Fruit fly (Drosophila melanogaster) whole organism: ENCODE measurements around the gene CG8578.

Experiments
- CG8478 ChIP-seq: fragments of >200 bp; optimal IDR thresholded peaks from 2 replicates; lab custom pipeline; 2018; ENCODE audit warnings: inconsistent platforms
- Dll ChIP-seq: fragments of >200 bp; optimal IDR thresholded peaks from 2 replicates; lab custom pipeline; 2017
- EcR ChIP-seq, 2 experiments: fragments of >200 bp; optimal IDR thresholded peaks; 2 replicates each; lab custom pipeline; 2017; ENCODE audit warnings: missing biosample characterization in 2 of 2, missing genetic modification characterization in 2 of 2, missing genetic modification reagents in 2 of 2
- pan ChIP-seq: fragments of >200 bp; optimal IDR thresholded peaks from 2 replicates; lab custom pipeline; 2017
- psq ChIP-seq: fragments of >200 bp; optimal IDR thresholded peaks from 2 replicates; lab custom pipeline; 2017
- usp ChIP-seq: fragments of >200 bp; optimal IDR thresholded peaks from 2 replicates; lab custom pipeline; 2017; ENCODE audit warnings: missing biosample characterization, missing genetic modification characterization, mixed read lengths

The CG8578 gene

dm6 chrX:15814485-15814884 lies 29.8 kb upstream of the CG8578 start:
- TF ChIP-seq Dll (lab: Kevin White, UChicago) (no peak), EcR (GFP tag; optimal IDR thresholded peaks at IDR 0.05; lab: Kevin White, UChicago) (no peak), psq (no peak), pan (lab: Kevin White, UChicago) (no peak), CG8478 (lab: Kevin White, UChicago) (no peak), usp (GFP tag; lab: Kevin White, UChicago) (no peak)

DNA sequence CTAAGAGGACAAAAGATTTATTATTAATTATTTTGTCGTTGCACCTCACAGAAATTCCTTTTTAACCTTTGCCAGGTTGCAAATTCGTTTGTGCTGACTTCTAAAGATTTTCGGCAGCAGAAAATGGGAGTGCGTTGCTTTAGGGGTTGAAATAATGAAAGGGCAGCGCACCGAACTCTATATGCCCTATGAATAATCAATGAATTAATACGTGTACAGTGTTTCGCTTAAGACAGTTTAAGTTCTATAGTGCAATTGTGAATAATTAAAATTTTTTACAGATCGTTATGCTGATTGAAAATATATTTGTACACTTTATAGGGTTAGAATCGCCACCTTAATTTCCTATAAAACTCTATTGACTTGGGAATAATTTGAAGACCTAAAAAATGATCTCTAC lies 28.1 kb upstream of the CG8578 start:
- TF ChIP-seq Dll (lab: Kevin White, UChicago) (no peak), usp (GFP tag; lab: Kevin White, UChicago) (no peak), psq (no peak), EcR (GFP tag; optimal IDR thresholded peaks at IDR 0.05; lab: Kevin White, UChicago) (no peak), pan (lab: Kevin White, UChicago) (no peak), CG8478 (lab: Kevin White, UChicago) (no peak)

dm6 chrX:15816905-15817304 lies 27.4 kb upstream of the CG8578 start:
- TF ChIP-seq EcR (GFP tag; optimal IDR thresholded peaks at IDR 0.05; lab: Kevin White, UChicago) (no peak), Dll (lab: Kevin White, UChicago) (no peak), psq (no peak), pan (lab: Kevin White, UChicago) (no peak), CG8478 (lab: Kevin White, UChicago) (no peak), usp (GFP tag; lab: Kevin White, UChicago) (no peak)

- TF ChIP-seq usp (GFP tag; lab: Kevin White, UChicago): no peak
- no peak for TF ChIP-seq psq
- TF ChIP-seq Dll (lab: Kevin White, UChicago): no peak
- TF ChIP-seq EcR (GFP tag; optimal IDR thresholded peaks at IDR 0.05; lab: Kevin White, UChicago): no peak
- no peak for TF ChIP-seq pan (lab: Kevin White, UChicago)
- no peak for TF ChIP-seq CG8478 (lab: Kevin White, UChicago)
Measured at dm6 chrX:15817823-15818222, 26.5 kb upstream of the CG8578 start.

DNA sequence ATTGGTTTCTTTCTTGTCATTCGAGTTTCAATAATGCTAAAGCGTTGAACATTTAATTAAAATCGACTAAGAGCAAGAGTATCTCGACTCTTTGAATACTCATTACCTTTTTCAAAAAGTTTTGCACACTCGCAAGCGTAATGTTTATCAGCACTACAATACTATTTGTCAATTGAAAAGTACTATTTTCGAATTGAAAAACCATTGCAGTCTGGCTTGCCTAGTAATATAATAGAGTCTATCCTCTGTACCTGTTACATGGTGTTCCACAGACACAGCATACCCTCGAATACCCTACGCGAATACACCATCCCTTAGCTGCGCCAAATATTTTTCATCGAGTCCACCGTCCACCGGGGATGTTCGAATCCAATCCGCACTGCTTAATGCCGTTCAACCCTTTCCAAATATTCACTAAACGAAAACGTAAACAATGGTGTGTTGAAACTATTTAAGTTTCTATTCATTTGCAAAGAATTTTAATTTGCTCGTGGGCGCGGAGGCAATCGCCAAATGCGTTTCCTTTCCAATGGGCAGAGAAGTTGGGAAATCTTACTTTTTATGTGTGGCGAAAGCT lies 25.6 kb upstream of the CG8578 start:
- no peak for TF ChIP-seq psq
- no peak for TF ChIP-seq Dll (lab: Kevin White, UChicago)
- peak; percentile 67 for TF ChIP-seq pan (lab: Kevin White, UChicago)

DNA sequence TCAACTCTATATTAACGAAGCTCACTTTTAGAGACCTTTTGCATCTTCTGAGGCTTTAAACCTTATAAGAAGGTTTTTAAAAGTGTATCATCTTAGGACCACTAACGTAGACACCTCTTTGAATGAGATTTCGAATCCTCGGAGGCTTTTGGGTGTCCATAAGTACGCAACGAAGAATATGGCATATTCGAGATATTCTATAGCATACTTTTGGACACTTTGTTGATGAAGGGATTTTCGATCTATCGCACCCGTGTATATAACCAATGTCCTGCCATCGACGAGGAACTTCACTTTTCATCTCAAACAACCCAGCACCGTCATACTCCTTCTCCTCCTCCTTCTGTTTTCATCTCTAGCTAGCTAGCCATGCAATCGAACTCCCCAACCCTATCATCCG lies 21.9 kb upstream of the CG8578 start:
- no peak for TF ChIP-seq Dll (lab: Kevin White, UChicago)
- TF ChIP-seq usp (GFP tag; lab: Kevin White, UChicago): no peak
- no peak for TF ChIP-seq pan (lab: Kevin White, UChicago)
- TF ChIP-seq EcR (GFP tag; optimal IDR thresholded peaks at IDR 0.05; lab: Kevin White, UChicago): no peak
- TF ChIP-seq psq: no peak
- no peak for TF ChIP-seq CG8478 (lab: Kevin White, UChicago)

- TF ChIP-seq psq (no peak), EcR (GFP tag; optimal IDR thresholded peaks at IDR 0.05; lab: Kevin White, UChicago) (no peak), Dll (lab: Kevin White, UChicago) (no peak)
Measured at dm6 chrX:15833957-15834356, 10.3 kb upstream of the CG8578 start.

dm6 chrX:15834594-15835236 lies 9.6 kb upstream of the CG8578 start:
- TF ChIP-seq EcR (GFP tag; optimal IDR thresholded peaks at IDR 0.05; lab: Kevin White, UChicago) (no peak), Dll (lab: Kevin White, UChicago) (no peak), psq (no peak), pan (lab: Kevin White, UChicago) (no peak), usp (GFP tag; lab: Kevin White, UChicago) (no peak), CG8478 (lab: Kevin White, UChicago) (no peak)

DNA sequence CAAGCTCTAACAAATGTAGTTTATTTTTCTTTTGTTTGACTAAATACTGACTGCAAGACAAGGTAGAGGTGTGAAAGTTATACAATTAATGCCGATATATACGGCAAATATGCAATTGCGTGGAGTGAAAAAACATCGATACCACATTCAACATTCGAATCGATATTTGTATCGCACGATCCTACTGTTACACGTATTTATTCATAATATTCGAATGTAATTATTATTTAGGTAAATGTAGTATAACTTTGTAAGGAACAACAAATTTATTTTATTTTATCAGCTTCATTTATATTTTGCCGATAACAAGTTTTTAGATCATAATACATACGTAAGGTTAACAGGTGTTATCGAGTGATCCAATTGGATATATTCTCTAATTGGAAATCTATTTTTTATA lies 8.9 kb upstream of the CG8578 start, which contains the start of gene Chc:
Gene Chc (minus strand): TSS at position 98 of the 400 bp plus-strand sequence.
- TF ChIP-seq pan (lab: Kevin White, UChicago): no peak
- TF ChIP-seq EcR (GFP tag; optimal IDR thresholded peaks at IDR 0.05; lab: Kevin White, UChicago): no peak
- no peak for TF ChIP-seq Dll (lab: Kevin White, UChicago)
- no peak for TF ChIP-seq CG8478 (lab: Kevin White, UChicago)
- TF ChIP-seq psq: no peak
- TF ChIP-seq usp (GFP tag; lab: Kevin White, UChicago): no peak

dm6 chrX:15837530-15837929 lies 6.7 kb upstream of the CG8578 start, which contains the start of gene CG8565:
Gene CG8565, plus strand, starts transcription at chrX:15837830.
- no peak for TF ChIP-seq psq
- TF ChIP-seq Dll (lab: Kevin White, UChicago): no peak
- no peak for TF ChIP-seq usp (GFP tag; lab: Kevin White, UChicago)
- TF ChIP-seq CG8478 (lab: Kevin White, UChicago): no peak
- TF ChIP-seq pan (lab: Kevin White, UChicago): no peak
- no peak for TF ChIP-seq EcR (GFP tag; optimal IDR thresholded peaks at IDR 0.05; lab: Kevin White, UChicago)

- TF ChIP-seq Dll (lab: Kevin White, UChicago) (no peak), EcR (GFP tag; optimal IDR thresholded peaks at IDR 0.05; lab: Kevin White, UChicago) (no peak), pan (lab: Kevin White, UChicago) (no peak), psq (no peak), usp (GFP tag; lab: Kevin White, UChicago) (no peak), CG8478 (lab: Kevin White, UChicago) (no peak)
Measured at dm6 chrX:15840003-15840402, 4.3 kb upstream of the CG8578 start.

dm6 chrX:15841346-15841745 lies 2.9 kb upstream of the CG8578 start:
- TF ChIP-seq pan (lab: Kevin White, UChicago) (no peak), usp (GFP tag; lab: Kevin White, UChicago) (no peak), Dll (lab: Kevin White, UChicago) (no peak), psq (no peak), CG8478 (lab: Kevin White, UChicago) (no peak), EcR (GFP tag; optimal IDR thresholded peaks at IDR 0.05; lab: Kevin White, UChicago) (no peak)
